Worm (Caenorhabditis elegans): ENCODE results near the gene xbx-5.

Gene xbx-5

ce11 chrIII:3785094-3785493 lies 19.2 kb downstream of the xbx-5 start:
- TF ChIP-seq fos-1 (tag; optimal IDR thresholded peaks at IDR 0.05) (peak; percentile 25), ceh-16 (tag; optimal IDR thresholded peaks at IDR 0.05) (no peak), ztf-4 (tag; optimal IDR thresholded peaks at IDR 0.05) (no peak)

ce11 chrIII:3783914-3784313 lies 20.4 kb downstream of the xbx-5 start:
- TF ChIP-seq mab-5 (tag; optimal IDR thresholded peaks at IDR 0.05) (peak; percentile 30), skn-1 (tag; optimal IDR thresholded peaks at IDR 0.05) (no peak)

- TF ChIP-seq Y55F3AM.14 (GFP tag; optimal IDR thresholded peaks at IDR 0.05) (no peak), R02D3.7 (tag; optimal IDR thresholded peaks at IDR 0.05) (no peak), egl-27 (tag; optimal IDR thresholded peaks at IDR 0.05) (no peak), elt-3 (tag; optimal IDR thresholded peaks at IDR 0.05) (no peak), nhr-129 (tag; optimal IDR thresholded peaks at IDR 0.05) (peak; percentile 61), alr-1 (tag; optimal IDR thresholded peaks at IDR 0.05) (no peak), sem-4 (tag; optimal IDR thresholded peaks at IDR 0.05) (no peak), crh-2 (tag; optimal IDR thresholded peaks at IDR 0.05) (peak; percentile 24), sma-9 (GFP tag; optimal IDR thresholded peaks at IDR 0.05) (peak; percentile 13), sma-9 (tag; optimal IDR thresholded peaks at IDR 0.05) (no peak), nhr-12 (tag; optimal IDR thresholded peaks at IDR 0.05) (no peak), ZK546.5 (tag; optimal IDR thresholded peaks at IDR 0.05) (no peak), F13H6.1 (tag; optimal IDR thresholded peaks at IDR 0.05) (peak; percentile 77), ztf-1 (GFP tag; conservative IDR thresholded peaks at IDR 0.05) (no peak), lin-39 (tag; optimal IDR thresholded peaks at IDR 0.05) (no peak), ceh-82 (tag; optimal IDR thresholded peaks at IDR 0.05) (no peak), dmd-4 (tag; optimal IDR thresholded peaks at IDR 0.05) (no peak), aly-2 (tag; optimal IDR thresholded peaks at IDR 0.05) (no peak), nhr-21 (tag; optimal IDR thresholded peaks at IDR 0.05) (no peak), ceh-16 (tag; optimal IDR thresholded peaks at IDR 0.05) (no peak), lin-13 (GFP tag; optimal IDR thresholded peaks at IDR 0.05) (peak; percentile 39), lsy-2 (tag; optimal IDR thresholded peaks at IDR 0.05) (peak in 1 of 2 experiments; percentile 64), zag-1 (tag; optimal IDR thresholded peaks at IDR 0.05) (no peak), ztf-4 (tag; optimal IDR thresholded peaks at IDR 0.05) (no peak), nhr-10 (tag; optimal IDR thresholded peaks at IDR 0.05) (no peak), nhr-6 (tag; optimal IDR thresholded peaks at IDR 0.05) (no peak)
These were observed 21.4 kb downstream of the xbx-5 start for ce11 chrIII:3782853-3783252.

- no peak for TF ChIP-seq nhr-11 (tag; optimal IDR thresholded peaks at IDR 0.05)
- TF ChIP-seq sma-3 (GFP tag; optimal IDR thresholded peaks at IDR 0.05): no peak
- TF ChIP-seq mab-5 (tag; optimal IDR thresholded peaks at IDR 0.05): no peak
- TF ChIP-seq nhr-25 (tag; optimal IDR thresholded peaks at IDR 0.05): no peak
- no peak for TF ChIP-seq sem-4 (tag; optimal IDR thresholded peaks at IDR 0.05)
- TF ChIP-seq nhr-129 (tag; optimal IDR thresholded peaks at IDR 0.05): peak; percentile 53
- TF ChIP-seq ztf-4 (tag; optimal IDR thresholded peaks at IDR 0.05): peak; percentile 32
- no peak for TF ChIP-seq nhr-23 (tag; optimal IDR thresholded peaks at IDR 0.05)
- peak; percentile 27 for TF ChIP-seq sma-9 (GFP tag; optimal IDR thresholded peaks at IDR 0.05)
- no peak for TF ChIP-seq sma-9 (tag; optimal IDR thresholded peaks at IDR 0.05)
- TF ChIP-seq nhr-10 (tag; optimal IDR thresholded peaks at IDR 0.05): no peak
- TF ChIP-seq nhr-77 (tag; optimal IDR thresholded peaks at IDR 0.05): no peak
- TF ChIP-seq ceh-82 (tag; optimal IDR thresholded peaks at IDR 0.05): no peak
- TF ChIP-seq aly-2 (tag; optimal IDR thresholded peaks at IDR 0.05): no peak
- TF ChIP-seq nhr-21 (tag; optimal IDR thresholded peaks at IDR 0.05): no peak
- TF ChIP-seq nhr-12 (tag; optimal IDR thresholded peaks at IDR 0.05): no peak
- peak; percentile 81 for TF ChIP-seq crh-2 (tag; optimal IDR thresholded peaks at IDR 0.05)
- TF ChIP-seq mdl-1 (tag; optimal IDR thresholded peaks at IDR 0.05): no peak
- no peak for TF ChIP-seq mbf-1 (tag; optimal IDR thresholded peaks at IDR 0.05)
- TF ChIP-seq dmd-4 (tag; optimal IDR thresholded peaks at IDR 0.05): no peak
- TF ChIP-seq ZK546.5 (tag; optimal IDR thresholded peaks at IDR 0.05): no peak
- no peak for TF ChIP-seq ceh-16 (tag; optimal IDR thresholded peaks at IDR 0.05)
- no peak for TF ChIP-seq ztf-11 (tag; optimal IDR thresholded peaks at IDR 0.05)
- no peak for TF ChIP-seq lin-13 (GFP tag; optimal IDR thresholded peaks at IDR 0.05)
- no peak for TF ChIP-seq Y55F3AM.14 (GFP tag; optimal IDR thresholded peaks at IDR 0.05)
- TF ChIP-seq skn-1 (tag; optimal IDR thresholded peaks at IDR 0.05): no peak
- TF ChIP-seq nhr-6 (tag; optimal IDR thresholded peaks at IDR 0.05): no peak
- TF ChIP-seq lin-11 (tag; optimal IDR thresholded peaks at IDR 0.05): no peak
- peak; percentile 12 for TF ChIP-seq C34F6.9 (tag; optimal IDR thresholded peaks at IDR 0.05)
- TF ChIP-seq F13H6.1 (tag; optimal IDR thresholded peaks at IDR 0.05): peak; percentile 23
- no peak for TF ChIP-seq ztf-1 (GFP tag; conservative IDR thresholded peaks at IDR 0.05)
- TF ChIP-seq nhr-237 (tag; optimal IDR thresholded peaks at IDR 0.05): no peak
- no peak for TF ChIP-seq lsy-2 (tag; optimal IDR thresholded peaks at IDR 0.05)
- no peak for TF ChIP-seq elt-1 (tag; optimal IDR thresholded peaks at IDR 0.05)
- no peak for TF ChIP-seq R02D3.7 (tag; optimal IDR thresholded peaks at IDR 0.05)
- TF ChIP-seq gmeb-1 (tag; optimal IDR thresholded peaks at IDR 0.05): no peak
- TF ChIP-seq zag-1 (tag; optimal IDR thresholded peaks at IDR 0.05): no peak
- no peak for TF ChIP-seq alr-1 (tag; optimal IDR thresholded peaks at IDR 0.05)
- no peak for TF ChIP-seq fos-1 (tag; optimal IDR thresholded peaks at IDR 0.05)
- no peak for TF ChIP-seq unc-62 (GFP tag; optimal IDR thresholded peaks at IDR 0.05)
- no peak for TF ChIP-seq peb-1 (tag; optimal IDR thresholded peaks at IDR 0.05)
- TF ChIP-seq lin-39 (tag; optimal IDR thresholded peaks at IDR 0.05): no peak
These were observed 22.4 kb downstream of the xbx-5 start for ce11 chrIII:3781827-3782226.
